Worm (Caenorhabditis elegans) whole organism, L2 larva: Measurements from ENCODE around the gene T28D9.16.

Experiments used
- C34F6.9 ChIP-seq: fragments of 150-350 bp; optimal IDR thresholded peaks from 2 replicates; lab custom pipeline; 2014; ENCODE audit warnings: missing biosample characterization, missing genetic modification characterization
- F13H6.1 ChIP-seq: sonication (generic microtip); optimal IDR thresholded peaks from 2 replicates; lab custom pipeline; 2016; ENCODE audit warnings: missing genetic modification characterization, missing compliant biosample characterization
- R02D3.7 ChIP-seq: fragments of 150-350 bp; optimal IDR thresholded peaks from 2 replicates; lab custom pipeline; 2014; ENCODE audit warnings: missing biosample characterization, missing genetic modification characterization
- Y55F3AM.14 ChIP-seq: fragments of 200-800 bp; sonication (Bioruptor generic); optimal IDR thresholded peaks from 2 replicates; lab custom pipeline; 2018; ENCODE audit warnings: mild to moderate bottlenecking, missing genetic modification characterization, missing compliant biosample characterization
- ZK546.5 ChIP-seq: sonication (generic microtip); optimal IDR thresholded peaks from 2 replicates; lab custom pipeline; 2017; ENCODE audit warnings: missing biosample characterization, missing genetic modification characterization
- alr-1 ChIP-seq: fragments of 150-350 bp; optimal IDR thresholded peaks from 2 replicates; lab custom pipeline; 2014; ENCODE audit warnings: missing biosample characterization, missing genetic modification characterization
- aly-2 ChIP-seq: fragments of 150-350 bp; optimal IDR thresholded peaks from 2 replicates; lab custom pipeline; 2014; ENCODE audit warnings: missing biosample characterization, missing genetic modification characterization
- ama-1 ChIP-seq: fragments of 150-350 bp; optimal IDR thresholded peaks from 2 replicates; lab custom pipeline; 2018; ENCODE audit warnings: inconsistent platforms
- blmp-1 ChIP-seq: sonication (generic microtip); optimal IDR thresholded peaks from 2 replicates; lab custom pipeline; 2017; ENCODE audit warnings: missing genetic modification characterization, mild to moderate bottlenecking, missing compliant biosample characterization, antibody characterized with exemption, moderate library complexity; ENCODE audit not compliant: insufficient read depth
- ceh-16 ChIP-seq: fragments of 150-350 bp; optimal IDR thresholded peaks from 2 replicates; lab custom pipeline; 2014; ENCODE audit warnings: missing biosample characterization, missing genetic modification characterization
- ceh-82 ChIP-seq: fragments of 150-350 bp; optimal IDR thresholded peaks from 2 replicates; lab custom pipeline; 2014; ENCODE audit warnings: missing biosample characterization, missing genetic modification characterization
- dmd-4 ChIP-seq: sonication (generic microtip); optimal IDR thresholded peaks from 2 replicates; lab custom pipeline; 2017; ENCODE audit warnings: missing biosample characterization, missing genetic modification characterization
- egl-27 ChIP-seq: sonication (generic microtip); optimal IDR thresholded peaks from 3 replicates; lab custom pipeline; 2017; ENCODE audit warnings: missing biosample characterization, missing genetic modification reagents, missing genetic modification characterization
- elt-3 ChIP-seq: sonication (generic microtip); optimal IDR thresholded peaks from 2 replicates; lab custom pipeline; 2017; ENCODE audit warnings: missing biosample characterization, missing genetic modification characterization
- fos-1 ChIP-seq: fragments of 150-350 bp; optimal IDR thresholded peaks from 2 replicates; lab custom pipeline; 2014; ENCODE audit warnings: missing biosample characterization, missing genetic modification characterization
- gmeb-1 ChIP-seq: fragments of 150-350 bp; optimal IDR thresholded peaks from 2 replicates; lab custom pipeline; 2014; ENCODE audit warnings: missing biosample characterization, missing genetic modification characterization
- lin-11 ChIP-seq: fragments of 150-350 bp; sonication (generic microtip); optimal IDR thresholded peaks from 2 replicates; lab custom pipeline; 2014; ENCODE audit warnings: missing biosample characterization, missing genetic modification characterization, inconsistent platforms, mixed read lengths
- lin-13 ChIP-seq: fragments of 150-350 bp; optimal IDR thresholded peaks from 2 replicates; lab custom pipeline; 2014; ENCODE audit warnings: missing biosample characterization, missing genetic modification reagents, missing genetic modification characterization
- lsy-2 ChIP-seq, 2 experiments: fragments of 150-350 bp in 1 of 2; sonication (generic microtip) in 1 of 2; optimal IDR thresholded peaks; 2 replicates each; lab custom pipeline; 2014 to 2017; ENCODE audit warnings: missing biosample characterization in 2 of 2, missing genetic modification characterization in 2 of 2
- nhr-11 ChIP-seq: fragments of 150-350 bp; optimal IDR thresholded peaks from 2 replicates; lab custom pipeline; 2014; ENCODE audit warnings: missing biosample characterization, missing genetic modification characterization
- nhr-12 ChIP-seq: fragments of 150-350 bp; optimal IDR thresholded peaks from 2 replicates; lab custom pipeline; 2014; ENCODE audit warnings: missing biosample characterization, missing genetic modification characterization
- nhr-23 ChIP-seq: fragments of 150-350 bp; optimal IDR thresholded peaks from 2 replicates; lab custom pipeline; 2014; ENCODE audit warnings: missing biosample characterization, missing genetic modification reagents, missing genetic modification characterization
- nhr-6 ChIP-seq: fragments of 150-350 bp; optimal IDR thresholded peaks from 2 replicates; lab custom pipeline; 2014; ENCODE audit warnings: missing biosample characterization, missing genetic modification characterization
- nhr-77 ChIP-seq: fragments of 150-350 bp; optimal IDR thresholded peaks from 2 replicates; lab custom pipeline; 2014; ENCODE audit warnings: missing biosample characterization, missing genetic modification characterization
- sem-4 ChIP-seq: fragments of 150-350 bp; optimal IDR thresholded peaks from 2 replicates; lab custom pipeline; 2014; ENCODE audit warnings: missing biosample characterization, missing genetic modification reagents, missing genetic modification characterization
- skn-1 ChIP-seq: sonication (generic microtip); optimal IDR thresholded peaks from 2 replicates; lab custom pipeline; 2017; ENCODE audit warnings: missing biosample characterization, missing genetic modification characterization
- sma-3 ChIP-seq: sonication (generic microtip); optimal IDR thresholded peaks from 2 replicates; lab custom pipeline; 2016; ENCODE audit warnings: missing genetic modification reagents, missing genetic modification characterization, missing compliant biosample characterization
- sma-9 ChIP-seq, 2 experiments: fragments of 150-350 bp in 1 of 2; sonication (generic microtip) in 1 of 2; optimal IDR thresholded peaks; 2 replicates each; lab custom pipeline; 2014 to 2016; ENCODE audit warnings: missing genetic modification characterization in 2 of 2, mild to moderate bottlenecking in 1 of 2, missing biosample characterization in 1 of 2, missing compliant biosample characterization in 1 of 2, missing genetic modification reagents in 1 of 2, moderate library complexity in 1 of 2
- snpc-4 ChIP-seq: fragments of 150-350 bp; optimal IDR thresholded peaks from 2 replicates; lab custom pipeline; 2014; ENCODE audit warnings: missing biosample characterization, missing genetic modification characterization
- unc-39 ChIP-seq: fragments of 150-350 bp; optimal IDR thresholded peaks from 2 replicates; lab custom pipeline; 2014; ENCODE audit warnings: missing biosample characterization, missing genetic modification characterization
- unc-55 ChIP-seq: fragments of 150-350 bp; sonication (generic microtip); optimal IDR thresholded peaks from 3 replicates; lab custom pipeline; 2014; ENCODE audit warnings: missing biosample characterization, missing genetic modification reagents, missing genetic modification characterization
- ztf-11 ChIP-seq: sonication (generic microtip); optimal IDR thresholded peaks from 2 replicates; lab custom pipeline; 2017; ENCODE audit warnings: missing biosample characterization, missing genetic modification characterization
- ztf-4 ChIP-seq: fragments of 150-350 bp; optimal IDR thresholded peaks from 2 replicates; lab custom pipeline; 2014; ENCODE audit warnings: missing biosample characterization, missing genetic modification characterization

Gene T28D9.16

ce11 chrII:6516276-6516675, 40.8 kb downstream of the T28D9.16 start, which contains the start of gene C56E6.7:
C56E6.7 (plus strand) TSS chrII:6516576.
- TF ChIP-seq nhr-6 (no peak), lin-13 (no peak), gmeb-1 (tag; lab: Kevin White, UChicago) (no peak), snpc-4 (tag; lab: Kevin White, UChicago) (no peak), ceh-82 (no peak), F13H6.1 (tag; lab: Kevin White, UChicago) (no peak), unc-39 (tag; lab: Kevin White, UChicago) (no peak)

ce11 chrII:6519703-6520102, 44.2 kb downstream of the T28D9.16 start:
- TF ChIP-seq ceh-16 (tag; lab: Kevin White, UChicago) (no peak), sem-4 (tag; lab: Kevin White, UChicago) (no peak), elt-3 (tag; lab: Kevin White, UChicago) (no peak)

ce11 chrII:6520103-6520502, 44.6 kb downstream of the T28D9.16 start:
- no peak for TF ChIP-seq Y55F3AM.14 (GFP tag; lab: Kevin White, UChicago)
- no peak for TF ChIP-seq ZK546.5
- TF ChIP-seq fos-1 (tag; lab: Kevin White, UChicago) = peak; percentile 42
- TF ChIP-seq sma-9 (GFP tag; optimal IDR thresholded peaks at IDR 0.05; lab: Kevin White, UChicago) = peak; percentile 17
- TF ChIP-seq sma-9 (tag; optimal IDR thresholded peaks at IDR 0.05; lab: Kevin White, UChicago) = no peak

ce11 chrII:6521316-6521715, 45.8 kb downstream of the T28D9.16 start, which contains the start of gene toe-2:
toe-2 (minus strand) TSS chrII:6521385.
- no peak for TF ChIP-seq nhr-6
- TF ChIP-seq nhr-12 (tag; lab: Kevin White, UChicago) = no peak
- no peak for TF ChIP-seq alr-1 (tag; lab: Kevin White, UChicago)
- no peak for TF ChIP-seq nhr-11 (tag; lab: Kevin White, UChicago)
- no peak for TF ChIP-seq lin-11 (tag; lab: Kevin White, UChicago)
- TF ChIP-seq ama-1 (lab: Kevin White, UChicago) = no peak
- TF ChIP-seq ztf-4 (tag; lab: Kevin White, UChicago) = no peak
- no peak for TF ChIP-seq Y55F3AM.14 (GFP tag; lab: Kevin White, UChicago)
- no peak for TF ChIP-seq egl-27
- TF ChIP-seq ztf-11 (tag; lab: Kevin White, UChicago) = no peak
- no peak for TF ChIP-seq unc-55 (GFP tag; lab: Kevin White, UChicago)
- TF ChIP-seq sma-9 (GFP tag; optimal IDR thresholded peaks at IDR 0.05; lab: Kevin White, UChicago) = no peak
- no peak for TF ChIP-seq sma-9 (tag; optimal IDR thresholded peaks at IDR 0.05; lab: Kevin White, UChicago)
- no peak for TF ChIP-seq skn-1
- no peak for TF ChIP-seq lin-13
- no peak for TF ChIP-seq lsy-2 (tag; optimal IDR thresholded peaks at IDR 0.05; lab: Kevin White, UChicago)
- no peak for TF ChIP-seq C34F6.9 (tag; lab: Kevin White, UChicago)
- no peak for TF ChIP-seq nhr-77 (tag; lab: Kevin White, UChicago)
- no peak for TF ChIP-seq snpc-4 (tag; lab: Kevin White, UChicago)
- TF ChIP-seq elt-3 (tag; lab: Kevin White, UChicago) = no peak
- TF ChIP-seq aly-2 (tag; lab: Kevin White, UChicago) = no peak

ce11 chrII:6522622-6523254, 47.3 kb downstream of the T28D9.16 start:
- no peak for TF ChIP-seq dmd-4 (tag; lab: Kevin White, UChicago)
- no peak for TF ChIP-seq blmp-1 (tag; lab: Kevin White, UChicago)
- TF ChIP-seq lin-13 = no peak
- TF ChIP-seq snpc-4 (tag; lab: Kevin White, UChicago) = no peak
- no peak for TF ChIP-seq lsy-2 (tag; optimal IDR thresholded peaks at IDR 0.05; lab: Kevin White, UChicago)
- TF ChIP-seq nhr-23 (tag; lab: Kevin White, UChicago) = no peak
- peak; percentile 12 for TF ChIP-seq F13H6.1 (tag; lab: Kevin White, UChicago)
- TF ChIP-seq nhr-12 (tag; lab: Kevin White, UChicago) = no peak
- TF ChIP-seq skn-1 = no peak
- TF ChIP-seq nhr-77 (tag; lab: Kevin White, UChicago) = no peak
- TF ChIP-seq ztf-4 (tag; lab: Kevin White, UChicago) = no peak
- TF ChIP-seq sma-3 (GFP tag; lab: Kevin White, UChicago) = no peak
- no peak for TF ChIP-seq R02D3.7
- peak; percentile 31 for TF ChIP-seq sma-9 (GFP tag; optimal IDR thresholded peaks at IDR 0.05; lab: Kevin White, UChicago)
- TF ChIP-seq sma-9 (tag; optimal IDR thresholded peaks at IDR 0.05; lab: Kevin White, UChicago) = no peak
